Worm (Caenorhabditis elegans) whole organism, L4 larva: ENCODE results near the gene fce-2.

ENCODE experiments used
- D1046.2 ChIP-seq: fragments of 200-800 bp; sonication (Bioruptor generic); IDR thresholded peaks from 2 replicates; pipeline ENCODE4 v1.3.6; 2022; ENCODE audit warnings: missing genetic modification characterization, missing compliant biosample characterization
- F26F4.8 ChIP-seq: fragments of 200-800 bp; sonication (Bioruptor generic); conservative IDR thresholded peaks from 2 replicates; pipeline ENCODE4 v1.3.6; 2022; ENCODE audit warnings: missing genetic modification characterization, missing compliant biosample characterization
- F37D6.2 ChIP-seq: sonication (generic microtip); optimal IDR thresholded peaks from 2 replicates; lab custom pipeline; 2016; ENCODE audit warnings: mild to moderate bottlenecking, missing genetic modification characterization, missing compliant biosample characterization
- F44E2.7 ChIP-seq: fragments of 200-800 bp; sonication (Bioruptor generic); IDR thresholded peaks from 2 replicates; pipeline ENCODE4 v2.1.2; 2022; ENCODE audit warnings: missing genetic modification characterization, missing compliant biosample characterization
- F49E8.2 ChIP-seq: sonication (generic microtip); optimal IDR thresholded peaks from 2 replicates; lab custom pipeline; 2016; ENCODE audit warnings: missing compliant biosample characterization, mild to moderate bottlenecking, missing genetic modification characterization, borderline replicate concordance
- T26A8.4 ChIP-seq: fragments of 200-800 bp; sonication (Bioruptor generic); IDR thresholded peaks from 2 replicates; pipeline ENCODE4 v1.3.6; 2022; ENCODE audit warnings: missing genetic modification characterization, missing compliant biosample characterization
- Y105C5A.15 ChIP-seq: fragments of 200-800 bp; sonication (Bioruptor generic); IDR thresholded peaks from 2 replicates; pipeline ENCODE4 v1.3.6; 2022; ENCODE audit warnings: missing genetic modification characterization, missing compliant biosample characterization
- Y5F2A.4 ChIP-seq: fragments of 200-800 bp; sonication (Bioruptor generic); optimal IDR thresholded peaks from 2 replicates; lab custom pipeline; 2018; ENCODE audit warnings: mild to moderate bottlenecking, missing genetic modification characterization, missing compliant biosample characterization
- ZK546.5 ChIP-seq, 2 experiments: sonication (generic microtip); optimal IDR thresholded peaks; 2 replicates each; lab custom pipeline; 2017; ENCODE audit warnings: missing biosample characterization in 2 of 2, missing genetic modification characterization in 2 of 2
- arid-1 ChIP-seq: fragments of 200-800 bp; sonication (Bioruptor generic); conservative IDR thresholded peaks from 2 replicates; pipeline ENCODE4 v1.3.6; 2022; ENCODE audit warnings: missing genetic modification reagents, missing genetic modification characterization, missing compliant biosample characterization
- attf-4 ChIP-seq: sonication (generic microtip); optimal IDR thresholded peaks from 3 replicates; lab custom pipeline; 2017; ENCODE audit warnings: missing biosample characterization, missing genetic modification characterization
- ceh-28 ChIP-seq: fragments of 150-350 bp; optimal IDR thresholded peaks from 2 replicates; lab custom pipeline; 2014; ENCODE audit warnings: missing biosample characterization, missing genetic modification reagents, missing genetic modification characterization
- cey-2 ChIP-seq: sonication (generic microtip); optimal IDR thresholded peaks from 3 replicates; lab custom pipeline; 2017; ENCODE audit warnings: missing genetic modification characterization, mild to moderate bottlenecking, missing compliant biosample characterization, antibody characterized with exemption, borderline replicate concordance; ENCODE audit not compliant: insufficient read depth
- daf-12 ChIP-seq: fragments of 150-350 bp; optimal IDR thresholded peaks from 2 replicates; lab custom pipeline; 2014; ENCODE audit warnings: missing biosample characterization, missing genetic modification reagents, missing genetic modification characterization
- daf-16 ChIP-seq, 3 experiments: sonication (generic microtip); optimal IDR thresholded peaks; 2 replicates each; lab custom pipeline; 2016 to 2017; ENCODE audit warnings: missing genetic modification characterization in 3 of 3, missing genetic modification reagents in 3 of 3, mild to moderate bottlenecking in 2 of 3, missing compliant biosample characterization in 2 of 3, missing biosample characterization in 1 of 3, moderate library complexity in 1 of 3
- daf-19 ChIP-seq: fragments of 200-800 bp; sonication (Bioruptor generic); conservative IDR thresholded peaks from 2 replicates; pipeline ENCODE4 v1.3.6; 2022; ENCODE audit warnings: missing genetic modification characterization, missing compliant biosample characterization
- dmd-9 ChIP-seq: fragments of 200-800 bp; sonication (Bioruptor generic); IDR thresholded peaks from 2 replicates; pipeline ENCODE4 v1.3.6; 2022; ENCODE audit warnings: missing genetic modification reagents, missing genetic modification characterization, missing compliant biosample characterization
- duxl-1 ChIP-seq: sonication (generic microtip); optimal IDR thresholded peaks from 2 replicates; lab custom pipeline; 2016; ENCODE audit warnings: mild to moderate bottlenecking, missing genetic modification characterization, moderate library complexity, missing compliant biosample characterization; ENCODE audit not compliant: poor library complexity
- fkh-10 ChIP-seq: fragments of 150-350 bp; optimal IDR thresholded peaks from 2 replicates; lab custom pipeline; 2014; ENCODE audit warnings: missing biosample characterization, missing genetic modification reagents, missing genetic modification characterization
- fos-1 ChIP-seq: fragments of 150-350 bp; optimal IDR thresholded peaks from 2 replicates; lab custom pipeline; 2014; ENCODE audit warnings: missing biosample characterization, missing genetic modification characterization
- gei-8 ChIP-seq: fragments of 200-800 bp; sonication (Bioruptor generic); optimal IDR thresholded peaks from 2 replicates; lab custom pipeline; 2018; ENCODE audit warnings: mild to moderate bottlenecking, missing genetic modification characterization, missing compliant biosample characterization
- lim-7 ChIP-seq: fragments of 200-800 bp; sonication (Bioruptor generic); IDR thresholded peaks from 2 replicates; pipeline ENCODE4 v1.3.6; 2022; ENCODE audit warnings: missing genetic modification characterization, missing compliant biosample characterization
- lin-13 ChIP-seq: fragments of 150-350 bp; optimal IDR thresholded peaks from 2 replicates; lab custom pipeline; 2014; ENCODE audit warnings: missing biosample characterization, missing genetic modification reagents, missing genetic modification characterization
- lin-29 ChIP-seq: fragments of 200-800 bp; sonication (Bioruptor generic); IDR thresholded peaks from 2 replicates; pipeline ENCODE4 v1.3.6; 2022; ENCODE audit warnings: missing genetic modification reagents, missing genetic modification characterization, missing compliant biosample characterization
- lin-38 ChIP-seq: fragments of 200-800 bp; sonication (Bioruptor generic); IDR thresholded peaks from 2 replicates; pipeline ENCODE4 v1.3.6; 2022; ENCODE audit warnings: missing genetic modification reagents, missing genetic modification characterization, missing compliant biosample characterization
- lir-3 ChIP-seq: sonication (generic microtip); optimal IDR thresholded peaks from 2 replicates; lab custom pipeline; 2016; ENCODE audit warnings: mild to moderate bottlenecking, missing genetic modification characterization, missing compliant biosample characterization
- madf-5 ChIP-seq, 2 experiments: fragments of 200-800 bp; sonication (Bioruptor generic); IDR thresholded peaks; 2 replicates each; pipeline ENCODE4 v1.3.6; 2022; ENCODE audit warnings: missing compliant biosample characterization in 2 of 2, missing genetic modification characterization in 2 of 2
- mdl-1 ChIP-seq, 2 experiments: fragments of 150-350 bp in 1 of 2; sonication (generic microtip) in 1 of 2; optimal IDR thresholded peaks; 2 replicates each; lab custom pipeline; 2014 to 2017; ENCODE audit warnings: missing biosample characterization in 2 of 2, missing genetic modification characterization in 2 of 2
- mdt-29 ChIP-seq: fragments of 200-800 bp; sonication (Bioruptor generic); IDR thresholded peaks from 2 replicates; pipeline ENCODE4 v1.3.6; 2022; ENCODE audit warnings: missing genetic modification reagents, missing genetic modification characterization, missing compliant biosample characterization
- nhr-10 ChIP-seq: fragments of 150-350 bp; optimal IDR thresholded peaks from 2 replicates; lab custom pipeline; 2014; ENCODE audit warnings: missing biosample characterization, missing genetic modification characterization
- nhr-11 ChIP-seq: fragments of 150-350 bp; optimal IDR thresholded peaks from 2 replicates; lab custom pipeline; 2014; ENCODE audit warnings: missing biosample characterization, missing genetic modification characterization
- nhr-111 ChIP-seq: fragments of 200-800 bp; sonication (Bioruptor generic); optimal IDR thresholded peaks from 2 replicates; lab custom pipeline; 2018; ENCODE audit warnings: mild to moderate bottlenecking, missing genetic modification characterization, missing compliant biosample characterization
- nhr-237 ChIP-seq: sonication (generic microtip); optimal IDR thresholded peaks from 2 replicates; lab custom pipeline; 2017; ENCODE audit warnings: missing biosample characterization, missing genetic modification characterization
- nhr-25 ChIP-seq: sonication (generic microtip); optimal IDR thresholded peaks from 2 replicates; lab custom pipeline; 2017; ENCODE audit warnings: missing genetic modification characterization, mild to moderate bottlenecking, missing compliant biosample characterization, antibody characterized with exemption, moderate library complexity, borderline replicate concordance; ENCODE audit not compliant: insufficient read depth
- nhr-28 ChIP-seq: fragments of 150-350 bp; optimal IDR thresholded peaks from 2 replicates; lab custom pipeline; 2014; ENCODE audit warnings: missing biosample characterization, missing genetic modification characterization
- nhr-42 ChIP-seq: fragments of 200-800 bp; sonication (Bioruptor generic); IDR thresholded peaks from 2 replicates; pipeline ENCODE4 v1.3.6; 2022; ENCODE audit warnings: missing genetic modification characterization, missing compliant biosample characterization
- nhr-76 ChIP-seq: fragments of 150-350 bp; optimal IDR thresholded peaks from 2 replicates; lab custom pipeline; 2014; ENCODE audit warnings: missing biosample characterization, missing genetic modification characterization
- php-3 ChIP-seq: fragments of 200-800 bp; sonication (Bioruptor generic); IDR thresholded peaks from 2 replicates; pipeline ENCODE4 v1.3.6; 2022; ENCODE audit warnings: missing genetic modification reagents, missing genetic modification characterization, missing compliant biosample characterization
- pqm-1 ChIP-seq: sonication (generic microtip); optimal IDR thresholded peaks from 2 replicates; lab custom pipeline; 2017; ENCODE audit warnings: missing biosample characterization, missing genetic modification characterization
- rbr-2 ChIP-seq: sonication (generic microtip); optimal IDR thresholded peaks from 2 replicates; lab custom pipeline; 2016; ENCODE audit warnings: missing genotype, missing genetic modification characterization, missing compliant biosample characterization
- set-16 ChIP-seq: fragments of 200-800 bp; sonication (Bioruptor generic); IDR thresholded peaks from 2 replicates; pipeline ENCODE4 v1.3.6; 2022; ENCODE audit warnings: missing genetic modification reagents, missing genetic modification characterization, missing compliant biosample characterization
- skn-1 ChIP-seq: fragments of 150-350 bp; optimal IDR thresholded peaks from 2 replicates; lab custom pipeline; 2014; ENCODE audit warnings: missing biosample characterization, missing genetic modification characterization
- spr-1 ChIP-seq: sonication (generic microtip); optimal IDR thresholded peaks from 2 replicates; lab custom pipeline; 2016; ENCODE audit warnings: mild to moderate bottlenecking, missing genetic modification characterization, missing compliant biosample characterization
- spr-3 ChIP-seq: fragments of 200-800 bp; sonication (Bioruptor generic); optimal IDR thresholded peaks from 2 replicates; lab custom pipeline; 2018; ENCODE audit warnings: mild to moderate bottlenecking, missing genetic modification characterization, missing compliant biosample characterization
- tag-97 ChIP-seq: fragments of 200-800 bp; sonication (Bioruptor generic); IDR thresholded peaks from 2 replicates; pipeline ENCODE4 v1.3.6; 2022; ENCODE audit warnings: missing genetic modification characterization, missing compliant biosample characterization
- tra-1 ChIP-seq: fragments of 200-800 bp; sonication (Bioruptor generic); IDR thresholded peaks from 2 replicates; pipeline ENCODE4 v1.3.6; 2022; ENCODE audit warnings: missing genetic modification reagents, missing genetic modification characterization, missing compliant biosample characterization
- unc-39 ChIP-seq: sonication (generic microtip); optimal IDR thresholded peaks from 2 replicates; lab custom pipeline; 2017; ENCODE audit warnings: missing biosample characterization, missing genetic modification characterization
- unc-62 ChIP-seq, 3 experiments: fragments of 150-350 bp in 1 of 3; sonication (generic microtip); optimal IDR thresholded peaks in 2 of 3; peaks in 1 of 3; 1 replicate in 1 of 3; 2 replicates in 2 of 3; lab custom pipeline; 2014 to 2017; ENCODE audit warnings: missing biosample characterization in 3 of 3, missing genetic modification characterization in 3 of 3, missing genetic modification reagents in 3 of 3, missing genotype in 1 of 3
- vab-7 ChIP-seq: fragments of 200-800 bp; sonication (Bioruptor generic); IDR thresholded peaks from 2 replicates; pipeline ENCODE4 v1.3.6; 2022; ENCODE audit warnings: missing genetic modification reagents, missing genetic modification characterization, missing compliant biosample characterization
- zip-11 ChIP-seq: fragments of 200-800 bp; sonication (Bioruptor generic); IDR thresholded peaks from 2 replicates; pipeline ENCODE4 v1.3.6; 2022; ENCODE audit warnings: missing genetic modification characterization, missing compliant biosample characterization
- zip-2 ChIP-seq: fragments of 150-350 bp; optimal IDR thresholded peaks from 2 replicates; lab custom pipeline; 2014; ENCODE audit warnings: missing biosample characterization, missing genetic modification characterization
- ztf-11 ChIP-seq: fragments of 150-350 bp; optimal IDR thresholded peaks from 2 replicates; lab custom pipeline; 2014; ENCODE audit warnings: missing biosample characterization, missing genetic modification characterization

fce-2 gene

ce11 chrV:20417809-20418208 is 7.3 kb upstream of the fce-2 start (continued):
- TF ChIP-seq ZK546.5 (tag; optimal IDR thresholded peaks at IDR 0.05; lab: Kevin White, UChicago) (no peak), nhr-25 (no peak), nhr-76 (no peak), nhr-28 (tag; lab: Kevin White, UChicago) (no peak), zip-2 (tag; lab: Kevin White, UChicago) (no peak), set-16 (GFP tag; lab: Robert Waterston, UW) (peak; percentile 31; the same call in 1 of the 2 replicates), Y5F2A.4 (GFP tag; lab: Kevin White, UChicago) (no peak), nhr-42 (GFP tag; lab: Robert Waterston, UW) (no peak), skn-1 (tag; lab: Kevin White, UChicago) (no peak), F26F4.8 (GFP tag; lab: Robert Waterston, UW) (no peak), fkh-10 (peak; percentile 17), lin-29 (GFP tag; lab: Robert Waterston, UW) (no peak), mdl-1 (tag; optimal IDR thresholded peaks at IDR 0.05; lab: Kevin White, UChicago) (peak; percentile 70 to 88), pqm-1 (no peak), gei-8 (GFP tag; lab: Kevin White, UChicago) (no peak), lin-13 (GFP tag; lab: Kevin White, UChicago) (no peak), tag-97 (GFP tag; lab: Robert Waterston, UW) (no peak), duxl-1 (tag; lab: Kevin White, UChicago) (no peak), attf-4 (no peak), nhr-237 (no peak), nhr-111 (no peak), lir-3 (tag; lab: Kevin White, UChicago) (no peak), tra-1 (GFP tag; lab: Robert Waterston, UW) (no peak), nhr-10 (no peak), Y105C5A.15 (no peak), dmd-9 (no peak), lin-38 (GFP tag; lab: Robert Waterston, UW) (no peak), daf-16 (GFP tag; optimal IDR thresholded peaks at IDR 0.05; lab: Kevin White, UChicago) (no peak), daf-16 (tag; optimal IDR thresholded peaks at IDR 0.05; lab: Kevin White, UChicago) (peak; percentile 10), php-3 (GFP tag; lab: Robert Waterston, UW) (no peak), D1046.2 (GFP tag; lab: Robert Waterston, UW) (no peak), F44E2.7 (GFP tag; lab: Robert Waterston, UW) (no peak), F37D6.2 (peak; percentile 27), arid-1 (GFP tag; lab: Robert Waterston, UW) (no peak), lim-7 (no peak), F49E8.2 (no peak), nhr-11 (tag; lab: Kevin White, UChicago) (no peak), spr-1 (tag; lab: Kevin White, UChicago) (no peak), T26A8.4 (GFP tag; lab: Robert Waterston, UW) (no peak), cey-2 (tag; lab: Kevin White, UChicago) (no peak), fos-1 (tag; lab: Kevin White, UChicago) (no peak), ceh-28 (tag; lab: Kevin White, UChicago) (no peak), madf-5 (GFP tag; IDR thresholded peaks at IDR 0.05; lab: Robert Waterston, UW) (no peak), mdt-29 (GFP tag; lab: Robert Waterston, UW) (no peak), unc-62 (GFP tag; optimal IDR thresholded peaks at IDR 0.05 in 1 of 2; lab: Kevin White, UChicago) (no peak), unc-62 (tag; optimal IDR thresholded peaks at IDR 0.05; lab: Kevin White, UChicago) (no peak), vab-7 (GFP tag; lab: Robert Waterston, UW) (no peak), spr-3 (no peak), ztf-11 (no peak), rbr-2 (tag; lab: Kevin White, UChicago) (no peak), zip-11 (GFP tag; lab: Robert Waterston, UW) (no peak), daf-12 (tag; lab: Kevin White, UChicago) (no peak), unc-39 (no peak), daf-19 (GFP tag; lab: Robert Waterston, UW) (no peak)
